Worm (Caenorhabditis elegans) whole organism, dauer: Measurements from ENCODE around the gene parg-1.
"Not testable (repeated sequence)": the region's sequence is repeated elsewhere in the genome, so short reads cannot be mapped to it uniquely, and the experiment has no call there.

Experiments used
- unc-62 ChIP-seq: sonication (generic microtip); optimal IDR thresholded peaks from 2 replicates; lab custom pipeline; 2017; ENCODE audit warnings: missing biosample characterization, missing genetic modification reagents, missing genetic modification characterization

The parg-1 gene

ce11 chrIV:8745591-8746302 lies at the start of gene parg-1, which contains the start of gene F20C5.7:
Gene parg-1, plus strand, starts transcription at chrIV:8746252.
Gene F20C5.7, minus strand, starts transcription at chrIV:8745691.
- no peak for TF ChIP-seq unc-62 (GFP tag; lab: Kevin White, UChicago)

- TF ChIP-seq unc-62 (GFP tag; lab: Kevin White, UChicago): no peak
Observed at ce11 chrIV:8697436-8697835, 48.6 kb upstream of the parg-1 start, which contains the start of gene ttll-11. Gene ttll-11, plus strand, starts transcription at chrIV:8697736.

- TF ChIP-seq unc-62 (GFP tag; lab: Kevin White, UChicago): no peak
Observed at ce11 chrIV:8705504-8705903, 40.5 kb upstream of the parg-1 start, which contains the start of gene H23L24.4. Gene H23L24.4, minus strand, starts transcription at chrIV:8705604.

- no peak for TF ChIP-seq unc-62 (GFP tag; lab: Kevin White, UChicago)
Observed at ce11 chrIV:8708046-8708445, 38.0 kb upstream of the parg-1 start.

ce11 chrIV:8715032-8715431 lies 31.0 kb upstream of the parg-1 start, which contains the start of the genes parg-2 and ipla-5:
Gene parg-2, minus strand, starts transcription at chrIV:8715132.
Gene ipla-5, plus strand, starts transcription at chrIV:8715247.
- TF ChIP-seq unc-62 (GFP tag; lab: Kevin White, UChicago): not testable (repeated sequence)

ce11 chrIV:8718153-8718552 lies 27.9 kb upstream of the parg-1 start, which contains the start of gene H23L24.1:
Gene H23L24.1, plus strand, starts transcription at chrIV:8718453.
- TF ChIP-seq unc-62 (GFP tag; lab: Kevin White, UChicago): no peak

- TF ChIP-seq unc-62 (GFP tag; lab: Kevin White, UChicago): no peak
Observed at ce11 chrIV:8722801-8723200, 23.3 kb upstream of the parg-1 start.

ce11 chrIV:8723720-8724119 lies 22.3 kb upstream of the parg-1 start, which contains the start of gene F21D5.9:
Gene F21D5.9, plus strand, starts transcription at chrIV:8724020.
- no peak for TF ChIP-seq unc-62 (GFP tag; lab: Kevin White, UChicago)

- no peak for TF ChIP-seq unc-62 (GFP tag; lab: Kevin White, UChicago)
Observed at ce11 chrIV:8724907-8725306, 21.1 kb upstream of the parg-1 start.

- no peak for TF ChIP-seq unc-62 (GFP tag; lab: Kevin White, UChicago)
Observed at ce11 chrIV:8725345-8725744, 20.7 kb upstream of the parg-1 start, which contains the start of gene pgm-3. Gene pgm-3, plus strand, starts transcription at chrIV:8725722.

- no peak for TF ChIP-seq unc-62 (GFP tag; lab: Kevin White, UChicago)
Observed at ce11 chrIV:8728122-8728521, 17.9 kb upstream of the parg-1 start, which contains the start of gene otub-3. Gene otub-3, plus strand, starts transcription at chrIV:8728177.

- TF ChIP-seq unc-62 (GFP tag; lab: Kevin White, UChicago): no peak
Observed at ce11 chrIV:8729636-8730035, 16.4 kb upstream of the parg-1 start.

ce11 chrIV:8730469-8730868 lies 15.6 kb upstream of the parg-1 start, which contains the start of gene F21D5.3:
Gene F21D5.3, plus strand, starts transcription at chrIV:8730815.
- TF ChIP-seq unc-62 (GFP tag; lab: Kevin White, UChicago): no peak

- no peak for TF ChIP-seq unc-62 (GFP tag; lab: Kevin White, UChicago)
Observed at ce11 chrIV:8737354-8737753, 8.7 kb upstream of the parg-1 start.

ce11 chrIV:8737787-8738186 lies 8.3 kb upstream of the parg-1 start, which contains the start of gene F21D5.4:
Gene F21D5.4, plus strand, starts transcription at chrIV:8738087.
- no peak for TF ChIP-seq unc-62 (GFP tag; lab: Kevin White, UChicago)

- TF ChIP-seq unc-62 (GFP tag; lab: Kevin White, UChicago): no peak
Observed at ce11 chrIV:8739294-8739693, 6.8 kb upstream of the parg-1 start, which contains the start of gene F21D5.5. Gene F21D5.5, minus strand, starts transcription at chrIV:8739394.
